Worm (Caenorhabditis elegans) whole organism, early embryonic: ENCODE results near the gene mfsd-10.

ENCODE experiments used
- B0310.2 ChIP-seq: sonication (generic microtip); optimal IDR thresholded peaks from 2 replicates; lab custom pipeline; 2016; ENCODE audit warnings: mild to moderate bottlenecking, missing genetic modification characterization, missing compliant biosample characterization
- F13C5.2 ChIP-seq: sonication (generic microtip); optimal IDR thresholded peaks from 2 replicates; lab custom pipeline; 2017; ENCODE audit warnings: mild to moderate bottlenecking, missing genetic modification characterization, inconsistent platforms, missing compliant biosample characterization
- aly-1 ChIP-seq: sonication (generic microtip); optimal IDR thresholded peaks from 2 replicates; lab custom pipeline; 2016; ENCODE audit warnings: missing genetic modification characterization, missing compliant biosample characterization
- ama-1 ChIP-seq: fragments of 150-350 bp; optimal IDR thresholded peaks from 2 replicates; lab custom pipeline; 2014
- hmbx-1 ChIP-seq: sonication (generic microtip); optimal IDR thresholded peaks from 2 replicates; lab custom pipeline; 2016; ENCODE audit warnings: mild to moderate bottlenecking, missing genetic modification characterization, missing compliant biosample characterization
- hmg-4 ChIP-seq: fragments of 200-800 bp; sonication (Bioruptor generic); optimal IDR thresholded peaks from 2 replicates; lab custom pipeline; 2018; ENCODE audit warnings: mild to moderate bottlenecking, missing genetic modification characterization, missing compliant biosample characterization
- hnd-1 ChIP-seq: sonication (generic microtip); optimal IDR thresholded peaks from 2 replicates; lab custom pipeline; 2016; ENCODE audit warnings: missing genetic modification characterization, missing compliant biosample characterization
- pes-1 ChIP-seq: fragments of 200-800 bp; sonication (Bioruptor generic); IDR thresholded peaks from 2 replicates; pipeline ENCODE4 v1.3.6; 2022; ENCODE audit warnings: missing genetic modification reagents, missing genetic modification characterization, missing compliant biosample characterization
- sea-1 ChIP-seq: fragments of 200-800 bp; sonication (Bioruptor generic); conservative IDR thresholded peaks from 2 replicates; pipeline ENCODE4 v1.3.6; 2022; ENCODE audit warnings: missing genetic modification characterization, missing compliant biosample characterization
- tbx-11 ChIP-seq: fragments of 200-800 bp; sonication (Bioruptor generic); IDR thresholded peaks from 2 replicates; pipeline ENCODE4 v1.3.6; 2022; ENCODE audit warnings: missing genetic modification characterization, missing compliant biosample characterization
- tbx-37 ChIP-seq: fragments of 200-800 bp; sonication (Bioruptor generic); conservative IDR thresholded peaks from 2 replicates; pipeline ENCODE4 v1.3.6; 2022; ENCODE audit warnings: missing genetic modification reagents, missing genetic modification characterization, missing compliant biosample characterization
- tra-4 ChIP-seq: sonication (generic microtip); optimal IDR thresholded peaks from 2 replicates; lab custom pipeline; 2017; ENCODE audit warnings: missing genetic modification characterization, missing compliant biosample characterization

DNA sequence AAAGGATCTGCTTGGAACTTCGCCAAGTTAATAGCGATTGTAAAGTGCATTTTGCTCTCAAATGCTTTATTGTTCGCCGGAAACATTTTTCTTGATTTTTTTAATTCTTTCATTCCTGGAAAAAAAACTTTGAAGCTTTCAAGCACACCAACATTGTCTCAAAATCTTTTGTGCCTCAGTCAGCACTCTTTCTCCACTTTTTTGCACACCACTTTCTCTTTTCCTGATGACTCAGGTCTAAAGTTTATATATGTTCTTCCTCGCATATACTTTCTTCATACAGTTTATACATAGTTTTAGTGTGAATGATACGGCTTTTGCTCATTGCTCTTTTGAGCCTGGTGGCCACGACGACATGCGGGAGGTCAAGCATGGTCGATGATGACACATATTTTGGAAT, 34.7 kb downstream of the mfsd-10 start, which contains the start of gene C53C11.5:
- TF ChIP-seq tra-4 (tag; lab: Kevin White, UChicago) (no peak), ama-1 (lab: Kevin White, UChicago) (no peak), F13C5.2 (tag; lab: Kevin White, UChicago) (no peak), hmbx-1 (tag; lab: Kevin White, UChicago) (no peak), sea-1 (GFP tag; lab: Robert Waterston, UW) (no peak), tbx-11 (no peak), hmg-4 (GFP tag; lab: Kevin White, UChicago) (no peak), tbx-37 (GFP tag; lab: Robert Waterston, UW) (no peak), hnd-1 (tag; lab: Kevin White, UChicago) (no peak), aly-1 (no peak), pes-1 (no peak), B0310.2 (tag; lab: Kevin White, UChicago) (no peak)
